Fruit fly (Drosophila melanogaster) whole organism, pupa: ENCODE data around the gene CG6592.

Experiments used
- CG10348 ChIP-seq: fragments of 200-800 bp; sonication (Bioruptor generic); IDR thresholded peaks from 2 replicates; pipeline ENCODE4 v1.3.6; 2022; ENCODE audit warnings: missing biosample characterization, missing genetic modification characterization
- CG12605 ChIP-seq: fragments of 200-800 bp; sonication (Bioruptor generic); IDR thresholded peaks from 2 replicates; pipeline ENCODE4 v1.3.6; 2022; ENCODE audit warnings: missing biosample characterization, missing genetic modification characterization
- CG13204 ChIP-seq: fragments of 200-800 bp; sonication (Bioruptor generic); optimal IDR thresholded peaks from 2 replicates; lab custom pipeline; 2018; ENCODE audit warnings: missing biosample characterization, mild to moderate bottlenecking, missing genetic modification characterization, moderate library complexity
- CG14655 ChIP-seq: fragments of 200-800 bp; sonication (Bioruptor generic); optimal IDR thresholded peaks from 3 replicates; lab custom pipeline; 2017; ENCODE audit warnings: mild to moderate bottlenecking, missing biosample characterization, missing genetic modification reagents, missing genetic modification characterization
- CG15710 ChIP-seq: fragments of 200-800 bp; sonication (Bioruptor generic); optimal IDR thresholded peaks from 2 replicates; lab custom pipeline; 2018; ENCODE audit warnings: missing biosample characterization, mild to moderate bottlenecking, missing genetic modification characterization, moderate library complexity
- CG17806 ChIP-seq: fragments of 200-800 bp; sonication (Bioruptor generic); optimal IDR thresholded peaks from 2 replicates; lab custom pipeline; 2018; ENCODE audit warnings: missing biosample characterization, mild to moderate bottlenecking, missing genetic modification characterization, moderate library complexity
- CG32121 ChIP-seq: fragments of 200-800 bp; sonication (Bioruptor generic); IDR thresholded peaks from 2 replicates; pipeline ENCODE4 v1.3.6; 2022; ENCODE audit warnings: missing biosample characterization, missing genetic modification characterization
- CG34367 ChIP-seq: fragments of 200-800 bp; sonication (Bioruptor generic); optimal IDR thresholded peaks from 2 replicates; lab custom pipeline; 2018; ENCODE audit warnings: missing biosample characterization, mild to moderate bottlenecking, missing genetic modification characterization
- CG4496 ChIP-seq: fragments of 200-800 bp; sonication (Bioruptor generic); IDR thresholded peaks from 3 replicates; pipeline ENCODE4 v1.3.6; 2022; ENCODE audit warnings: missing biosample characterization, missing genetic modification characterization
- CG8159 ChIP-seq: fragments of 200-800 bp; sonication (Bioruptor generic); optimal IDR thresholded peaks from 3 replicates; lab custom pipeline; 2018; ENCODE audit warnings: missing biosample characterization, mild to moderate bottlenecking, missing genetic modification characterization, moderate library complexity
- CG8301 ChIP-seq: fragments of 200-800 bp; sonication (Bioruptor generic); optimal IDR thresholded peaks from 2 replicates; lab custom pipeline; 2018; ENCODE audit warnings: missing biosample characterization, mild to moderate bottlenecking, missing genetic modification characterization
- CG9948 ChIP-seq: fragments of 200-800 bp; sonication (Bioruptor generic); optimal IDR thresholded peaks from 2 replicates; lab custom pipeline; 2018; ENCODE audit warnings: missing biosample characterization, mild to moderate bottlenecking, missing genetic modification characterization, moderate library complexity
- D1 ChIP-seq: fragments of 200-800 bp; sonication (Bioruptor generic); optimal IDR thresholded peaks from 2 replicates; lab custom pipeline; 2018; ENCODE audit warnings: missing biosample characterization, mild to moderate bottlenecking, missing genetic modification characterization, moderate library complexity
- EcR ChIP-seq: fragments of 200-800 bp; sonication (Bioruptor generic); optimal IDR thresholded peaks from 3 replicates; lab custom pipeline; 2019; ENCODE audit warnings: missing biosample characterization, missing genetic modification characterization, mild to moderate bottlenecking, moderate library complexity, missing genetic modification reagents
- Ets98B ChIP-seq: fragments of 200-800 bp; sonication (Bioruptor generic); IDR thresholded peaks from 2 replicates; pipeline ENCODE4 v1.3.6; 2022; ENCODE audit warnings: missing biosample characterization, missing genetic modification characterization
- Pif1A ChIP-seq: fragments of 200-800 bp; sonication (Bioruptor generic); optimal IDR thresholded peaks from 3 replicates; lab custom pipeline; 2016; ENCODE audit warnings: missing biosample characterization, missing genetic modification characterization
- Pif1B ChIP-seq: fragments of 200-800 bp; sonication (Bioruptor generic); optimal IDR thresholded peaks from 3 replicates; lab custom pipeline; 2016; ENCODE audit warnings: missing biosample characterization, missing genetic modification characterization
- Snoo ChIP-seq: fragments of 200-800 bp; sonication (Bioruptor generic); optimal IDR thresholded peaks from 3 replicates; lab custom pipeline; 2017; ENCODE audit warnings: missing biosample characterization, mild to moderate bottlenecking, missing genetic modification characterization, inconsistent platforms
- fd96Ca ChIP-seq: fragments of 200-800 bp; sonication (Bioruptor generic); IDR thresholded peaks from 3 replicates; pipeline ENCODE4 v1.3.6; 2022; ENCODE audit warnings: missing biosample characterization, missing genetic modification characterization
- gl ChIP-seq: fragments of 200-800 bp; sonication (Bioruptor generic); optimal IDR thresholded peaks from 2 replicates; lab custom pipeline; 2018; ENCODE audit warnings: missing biosample characterization, mild to moderate bottlenecking, missing genetic modification characterization
- rn ChIP-seq: fragments of 200-800 bp; sonication (Bioruptor generic); IDR thresholded peaks from 2 replicates; pipeline ENCODE4 v1.3.6; 2022; ENCODE audit warnings: missing biosample characterization, missing genetic modification characterization

The CG6592 gene

DNA sequence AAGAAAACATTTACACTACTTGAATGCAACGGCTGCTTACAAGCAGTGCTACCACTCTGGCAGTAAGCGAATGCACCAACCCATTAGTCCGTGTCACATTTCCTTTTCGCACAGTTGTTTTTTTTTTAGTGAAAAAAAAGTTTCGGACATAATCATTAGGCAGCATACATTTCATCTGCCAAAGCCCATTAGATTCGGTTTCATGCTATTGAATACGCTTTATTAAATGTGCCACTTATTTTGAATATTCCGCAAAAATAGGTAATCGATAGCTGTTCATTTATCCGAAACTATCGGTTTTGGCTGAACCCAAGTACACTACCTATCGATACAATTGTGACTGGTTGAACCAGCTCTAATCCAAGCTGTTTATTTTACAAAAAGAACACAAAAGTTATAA, 4.7 kb upstream of the CG6592 start, which contains the start of gene tant:
TSS of gene tant (plus strand) at position 334 of the 400 bp plus-strand sequence.
- TF ChIP-seq CG12605 (GFP tag; lab: Robert Waterston, UW) (no peak), CG8301 (no peak), CG34367 (no peak), CG15710 (tag; lab: Kevin White, UChicago) (no peak), CG13204 (no peak), EcR (GFP tag; lab: Kevin White, UChicago) (no peak), CG8159 (tag; lab: Kevin White, UChicago) (no peak), CG9948 (tag; lab: Kevin White, UChicago) (no peak), CG14655 (GFP tag; lab: Kevin White, UChicago) (no peak), rn (GFP tag; lab: Robert Waterston, UW) (no peak), CG10348 (no peak), CG4496 (GFP tag; lab: Robert Waterston, UW) (no peak), fd96Ca (GFP tag; lab: Robert Waterston, UW) (no peak), Pif1B (GFP tag; lab: Kevin White, UChicago) (no peak), CG32121 (GFP tag; lab: Robert Waterston, UW) (no peak), gl (no peak), D1 (tag; lab: Kevin White, UChicago) (no peak), Ets98B (no peak)

- no peak for TF ChIP-seq CG14655 (GFP tag; lab: Kevin White, UChicago)
- TF ChIP-seq Pif1B (GFP tag; lab: Kevin White, UChicago) = no peak
- no peak for TF ChIP-seq CG15710 (tag; lab: Kevin White, UChicago)
- TF ChIP-seq CG8159 (tag; lab: Kevin White, UChicago) = no peak
- no peak for TF ChIP-seq Pif1A (GFP tag; lab: Kevin White, UChicago)
- TF ChIP-seq D1 (tag; lab: Kevin White, UChicago) = no peak
- no peak for TF ChIP-seq Snoo (tag; lab: Kevin White, UChicago)
- no peak for TF ChIP-seq fd96Ca (GFP tag; lab: Robert Waterston, UW)
- no peak for TF ChIP-seq CG17806 (tag; lab: Kevin White, UChicago)
- TF ChIP-seq Ets98B = no peak
- TF ChIP-seq CG10348 = no peak
- TF ChIP-seq CG34367 = no peak
- no peak for TF ChIP-seq CG12605 (GFP tag; lab: Robert Waterston, UW)
- no peak for TF ChIP-seq CG8301
- no peak for TF ChIP-seq rn (GFP tag; lab: Robert Waterston, UW)
- TF ChIP-seq EcR (GFP tag; lab: Kevin White, UChicago) = no peak
- TF ChIP-seq CG9948 (tag; lab: Kevin White, UChicago) = no peak
- TF ChIP-seq gl = no peak
Measured at dm6 chr3L:6062860-6063607, 3.6 kb downstream of the CG6592 start, which contains the start of gene CG10472. Gene CG10472 (minus strand): TSS chr3L:6062910.

- TF ChIP-seq fd96Ca (GFP tag; lab: Robert Waterston, UW) (no peak), Snoo (tag; lab: Kevin White, UChicago) (peak; percentile 28), CG14655 (GFP tag; lab: Kevin White, UChicago) (no peak), Pif1A (GFP tag; lab: Kevin White, UChicago) (no peak), Ets98B (no peak), CG4496 (GFP tag; lab: Robert Waterston, UW) (peak; percentile 54)
Measured at dm6 chr3L:6065881-6066389, 6.5 kb downstream of the CG6592 start, which contains the start of gene CG42269. Gene CG42269 (plus strand): TSS chr3L:6066296.

dm6 chr3L:6068178-6068577, 8.7 kb downstream of the CG6592 start:
- TF ChIP-seq CG4496 (GFP tag; lab: Robert Waterston, UW) = no peak
- 0 out of 3 replicates have a peak, but pooled peaks have one; percentile 20 for TF ChIP-seq fd96Ca (GFP tag; lab: Robert Waterston, UW)

DNA sequence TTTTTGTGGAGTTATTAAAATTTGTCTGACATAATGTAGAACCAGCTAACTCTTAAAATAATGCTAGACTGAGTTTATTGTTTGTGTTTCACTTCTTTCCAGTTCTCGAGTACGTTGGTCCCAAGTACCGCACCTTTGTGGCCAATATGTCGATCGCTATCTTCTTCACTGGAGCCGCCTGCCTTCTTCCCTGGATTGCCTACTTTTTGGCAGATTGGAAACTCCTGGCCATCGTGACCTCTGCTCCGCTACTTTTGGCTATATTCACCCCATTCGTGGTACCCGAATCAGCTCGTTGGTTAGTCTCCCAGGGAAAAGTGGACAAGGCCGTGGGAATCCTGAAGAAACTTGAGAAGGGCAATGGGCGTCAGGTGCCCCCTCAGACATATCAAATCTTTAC, 10.7 kb downstream of the CG6592 start:
- no peak for TF ChIP-seq CG13204
- no peak for TF ChIP-seq CG12605 (GFP tag; lab: Robert Waterston, UW)
- TF ChIP-seq Pif1B (GFP tag; lab: Kevin White, UChicago) = no peak
- no peak for TF ChIP-seq CG17806 (tag; lab: Kevin White, UChicago)
- TF ChIP-seq Ets98B = no peak
- no peak for TF ChIP-seq rn (GFP tag; lab: Robert Waterston, UW)
- TF ChIP-seq CG15710 (tag; lab: Kevin White, UChicago) = no peak
- TF ChIP-seq CG10348 = no peak
- TF ChIP-seq D1 (tag; lab: Kevin White, UChicago) = no peak
- TF ChIP-seq CG4496 (GFP tag; lab: Robert Waterston, UW) = no peak
- no peak for TF ChIP-seq CG8159 (tag; lab: Kevin White, UChicago)
- no peak for TF ChIP-seq Pif1A (GFP tag; lab: Kevin White, UChicago)
- no peak for TF ChIP-seq fd96Ca (GFP tag; lab: Robert Waterston, UW)
- no peak for TF ChIP-seq CG32121 (GFP tag; lab: Robert Waterston, UW)
